Worm (Caenorhabditis elegans) whole organism, L2 larva: ENCODE results near the gene glf-1.

Experiments
- blmp-1 ChIP-seq: sonication (generic microtip); optimal IDR thresholded peaks from 2 replicates; lab custom pipeline; 2017; ENCODE audit warnings: missing genetic modification characterization, mild to moderate bottlenecking, missing compliant biosample characterization, antibody characterized with exemption, moderate library complexity; ENCODE audit not compliant: insufficient read depth
- nhr-23 ChIP-seq: fragments of 150-350 bp; optimal IDR thresholded peaks from 2 replicates; lab custom pipeline; 2014; ENCODE audit warnings: missing biosample characterization, missing genetic modification reagents, missing genetic modification characterization

DNA sequence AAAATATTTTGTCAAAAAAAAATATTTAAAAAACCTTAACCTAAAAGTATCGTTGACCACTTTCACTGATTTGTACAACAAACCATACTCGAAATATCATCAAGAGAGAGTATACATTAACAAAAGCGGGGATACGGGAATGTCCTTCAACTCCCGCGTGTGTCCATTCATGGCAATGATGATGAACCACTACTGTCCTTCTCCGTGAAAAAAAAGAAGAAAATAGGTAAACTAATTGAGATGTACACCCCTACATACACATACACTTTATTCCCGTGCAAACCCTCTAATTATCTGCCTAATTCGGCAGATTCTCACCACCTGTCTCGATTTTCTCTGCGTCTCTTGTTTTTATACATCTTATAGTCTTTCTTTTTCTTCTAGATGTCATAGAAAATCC is 41.0 kb downstream of the glf-1 start:
- TF ChIP-seq nhr-23 (tag; lab: Kevin White, UChicago) (no peak), blmp-1 (peak; percentile 77)
